Worm (Caenorhabditis elegans): ENCODE measurements around the gene F25E5.9.

- TF ChIP-seq nhr-27 (tag; optimal IDR thresholded peaks at IDR 0.05) (no peak), madf-8 (GFP tag; conservative IDR thresholded peaks at IDR 0.05) (no peak), efl-1 (GFP tag; optimal IDR thresholded peaks at IDR 0.05) (no peak), ztf-18 (tag; optimal IDR thresholded peaks at IDR 0.05) (no peak), Y95B8A.8 (GFP tag; IDR thresholded peaks at IDR 0.05) (no peak), aptf-3 (GFP tag; IDR thresholded peaks at IDR 0.05) (no peak), egl-18 (GFP tag; IDR thresholded peaks at IDR 0.05) (no peak), K11D2.4 (GFP tag; IDR thresholded peaks at IDR 0.05) (no peak), nhr-80 (tag; optimal IDR thresholded peaks at IDR 0.05) (no peak), ztf-3 (GFP tag; optimal IDR thresholded peaks at IDR 0.05) (no peak), ztf-25 (GFP tag; IDR thresholded peaks at IDR 0.05) (no peak), ama-1 (optimal IDR thresholded peaks at IDR 0.05) (no peak), ama-1 (GFP tag; optimal IDR thresholded peaks at IDR 0.05) (no peak)
Measured at ce11 chrV:7426594-7426993, 11.1 kb downstream of the F25E5.9 start, which contains the start of gene srw-68.

Measured in whole organism, young adult.